Worm (Caenorhabditis elegans) whole organism, L3 larva: ENCODE measurements around the gene ethe-1.

ENCODE experiments used
- R02D3.7 ChIP-seq: fragments of 150-350 bp; optimal IDR thresholded peaks from 2 replicates; lab custom pipeline; 2014; ENCODE audit warnings: missing biosample characterization, missing genetic modification characterization
- ZK546.5 ChIP-seq: sonication (generic microtip); optimal IDR thresholded peaks from 2 replicates; lab custom pipeline; 2017; ENCODE audit warnings: missing biosample characterization, missing genetic modification characterization
- aly-2 ChIP-seq: fragments of 150-350 bp; optimal IDR thresholded peaks from 2 replicates; lab custom pipeline; 2014; ENCODE audit warnings: missing biosample characterization, missing genetic modification characterization
- ama-1 ChIP-seq: fragments of 150-350 bp; optimal IDR thresholded peaks from 2 replicates; lab custom pipeline; 2018
- ceh-16 ChIP-seq: sonication (generic microtip); optimal IDR thresholded peaks from 2 replicates; lab custom pipeline; 2017; ENCODE audit warnings: missing biosample characterization, missing genetic modification characterization
- ceh-28 ChIP-seq: fragments of 150-350 bp; optimal IDR thresholded peaks from 2 replicates; lab custom pipeline; 2014; ENCODE audit warnings: missing biosample characterization, missing genetic modification reagents, missing genetic modification characterization
- ceh-82 ChIP-seq: fragments of 150-350 bp; optimal IDR thresholded peaks from 2 replicates; lab custom pipeline; 2014; ENCODE audit warnings: missing biosample characterization, missing genetic modification characterization
- ceh-9 ChIP-seq: sonication (generic microtip); optimal IDR thresholded peaks from 2 replicates; lab custom pipeline; 2018; ENCODE audit warnings: missing biosample characterization, missing genetic modification characterization
- daf-12 ChIP-seq: fragments of 150-350 bp; optimal IDR thresholded peaks from 2 replicates; lab custom pipeline; 2014; ENCODE audit warnings: missing biosample characterization, missing genetic modification reagents, missing genetic modification characterization
- egl-27 ChIP-seq: sonication (generic microtip); optimal IDR thresholded peaks from 4 replicates; lab custom pipeline; 2017; ENCODE audit warnings: missing biosample characterization, missing genetic modification reagents, missing genetic modification characterization
- egl-5 ChIP-seq: fragments of 150-350 bp; optimal IDR thresholded peaks from 2 replicates; lab custom pipeline; 2017; ENCODE audit warnings: missing biosample characterization, missing genetic modification reagents, missing genetic modification characterization, inconsistent platforms
- elt-1 ChIP-seq: fragments of 150-350 bp; optimal IDR thresholded peaks from 2 replicates; lab custom pipeline; 2014; ENCODE audit warnings: missing biosample characterization, missing genetic modification characterization
- elt-2 ChIP-seq: sonication (generic microtip); optimal IDR thresholded peaks from 2 replicates; lab custom pipeline; 2016; ENCODE audit warnings: missing genetic modification reagents, mild to moderate bottlenecking, missing genetic modification characterization, missing compliant biosample characterization
- elt-3 ChIP-seq, 3 experiments: fragments of 150-350 bp in 1 of 3; sonication (generic microtip) in 2 of 3; optimal IDR thresholded peaks; 2 replicates in 2 of 3; 4 replicates in 1 of 3; lab custom pipeline; 2014 to 2017; ENCODE audit warnings: missing biosample characterization in 3 of 3, missing genetic modification characterization in 3 of 3
- fkh-2 ChIP-seq: fragments of 150-350 bp; optimal IDR thresholded peaks from 2 replicates; lab custom pipeline; 2014; ENCODE audit warnings: missing biosample characterization, missing genetic modification reagents, missing genetic modification characterization
- fos-1 ChIP-seq: fragments of 150-350 bp; optimal IDR thresholded peaks from 2 replicates; lab custom pipeline; 2014; ENCODE audit warnings: missing biosample characterization, missing genetic modification characterization
- hmg-11 ChIP-seq: sonication (generic microtip); optimal IDR thresholded peaks from 2 replicates; lab custom pipeline; 2016; ENCODE audit warnings: missing genetic modification characterization, missing compliant biosample characterization
- jun-1 ChIP-seq: fragments of 150-350 bp; optimal IDR thresholded peaks from 2 replicates; lab custom pipeline; 2014; ENCODE audit warnings: missing biosample characterization, missing genetic modification reagents, missing genetic modification characterization
- lin-39 ChIP-seq: fragments of 150-350 bp; optimal IDR thresholded peaks from 2 replicates; lab custom pipeline; 2018; ENCODE audit warnings: missing biosample characterization, missing genetic modification reagents, missing genetic modification characterization
- lsy-12 ChIP-seq: sonication (generic microtip); optimal IDR thresholded peaks from 2 replicates; lab custom pipeline; 2016; ENCODE audit warnings: mild to moderate bottlenecking, missing genetic modification characterization, missing compliant biosample characterization
- mdl-1 ChIP-seq: fragments of 150-350 bp; optimal IDR thresholded peaks from 2 replicates; lab custom pipeline; 2014; ENCODE audit warnings: missing biosample characterization, missing genetic modification characterization
- nhr-12 ChIP-seq: fragments of 150-350 bp; optimal IDR thresholded peaks from 2 replicates; lab custom pipeline; 2014; ENCODE audit warnings: missing biosample characterization, missing genetic modification characterization
- nhr-23 ChIP-seq: fragments of 150-350 bp; optimal IDR thresholded peaks from 2 replicates; lab custom pipeline; 2014; ENCODE audit warnings: missing biosample characterization, missing genetic modification reagents, missing genetic modification characterization
- nhr-237 ChIP-seq: fragments of 150-350 bp; optimal IDR thresholded peaks from 2 replicates; lab custom pipeline; 2014; ENCODE audit warnings: missing biosample characterization, missing genetic modification characterization
- nhr-25 ChIP-seq: sonication (generic microtip); optimal IDR thresholded peaks from 2 replicates; lab custom pipeline; 2017; ENCODE audit warnings: missing biosample characterization, missing genetic modification characterization
- nhr-28 ChIP-seq: fragments of 150-350 bp; optimal IDR thresholded peaks from 2 replicates; lab custom pipeline; 2014; ENCODE audit warnings: missing biosample characterization, missing genetic modification characterization
- nhr-43 ChIP-seq: sonication (generic microtip); optimal IDR thresholded peaks from 2 replicates; lab custom pipeline; 2016; ENCODE audit warnings: mild to moderate bottlenecking, missing genetic modification characterization, missing compliant biosample characterization; ENCODE audit not compliant: poor library complexity, severe bottlenecking
- nhr-67 ChIP-seq: fragments of 150-350 bp; optimal IDR thresholded peaks from 2 replicates; lab custom pipeline; 2014; ENCODE audit warnings: missing biosample characterization, missing genetic modification characterization
- nhr-76 ChIP-seq: fragments of 150-350 bp; sonication (generic microtip); optimal IDR thresholded peaks from 5 replicates; lab custom pipeline; 2014; ENCODE audit warnings: missing biosample characterization, missing genetic modification characterization
- nhr-77 ChIP-seq: fragments of 150-350 bp; optimal IDR thresholded peaks from 2 replicates; lab custom pipeline; 2014; ENCODE audit warnings: missing biosample characterization, missing genetic modification characterization
- pha-4 ChIP-seq: fragments of 150-350 bp; optimal IDR thresholded peaks from 2 replicates; lab custom pipeline; 2014; ENCODE audit warnings: missing biosample characterization, missing genetic modification reagents, missing genetic modification characterization
- pqm-1 ChIP-seq: fragments of 150-350 bp; optimal IDR thresholded peaks from 2 replicates; lab custom pipeline; 2017; ENCODE audit warnings: missing biosample characterization, missing genetic modification characterization, inconsistent platforms
- sea-2 ChIP-seq: fragments of 150-350 bp; sonication (generic microtip); optimal IDR thresholded peaks from 4 replicates; lab custom pipeline; 2014; ENCODE audit warnings: missing biosample characterization, missing genetic modification reagents, missing genetic modification characterization
- skn-1 ChIP-seq: fragments of 150-350 bp; optimal IDR thresholded peaks from 2 replicates; lab custom pipeline; 2014; ENCODE audit warnings: missing biosample characterization, missing genetic modification characterization
- snpc-4 ChIP-seq: fragments of 150-350 bp; optimal IDR thresholded peaks from 2 replicates; lab custom pipeline; 2014; ENCODE audit warnings: missing biosample characterization, missing genetic modification characterization
- tbx-2 ChIP-seq: sonication (generic microtip); optimal IDR thresholded peaks from 2 replicates; lab custom pipeline; 2016; ENCODE audit warnings: mild to moderate bottlenecking, missing genetic modification characterization, missing compliant biosample characterization
- unc-39 ChIP-seq: sonication (generic microtip); optimal IDR thresholded peaks from 4 replicates; lab custom pipeline; 2017; ENCODE audit warnings: missing biosample characterization, missing genetic modification characterization
- unc-62 ChIP-seq: fragments of 150-350 bp; sonication (generic microtip); optimal IDR thresholded peaks from 4 replicates; lab custom pipeline; 2014; ENCODE audit warnings: missing biosample characterization, missing genetic modification reagents, missing genetic modification characterization
- zag-1 ChIP-seq: fragments of 150-350 bp; optimal IDR thresholded peaks from 2 replicates; lab custom pipeline; 2014; ENCODE audit warnings: missing biosample characterization, missing genetic modification characterization
- ztf-4 ChIP-seq: fragments of 150-350 bp; optimal IDR thresholded peaks from 2 replicates; lab custom pipeline; 2014; ENCODE audit warnings: missing biosample characterization, missing genetic modification characterization

The ethe-1 gene

ce11 chrIV:9533071-9533470, 24.5 kb upstream of the ethe-1 start, which contains the start of gene F56H11.2:
F56H11.2 (minus strand) TSS chrIV:9533171.
- TF ChIP-seq elt-2 = peak; percentile 14
- TF ChIP-seq R02D3.7 (tag; lab: Kevin White, UChicago) = no peak

- no peak for TF ChIP-seq mdl-1 (tag; lab: Kevin White, UChicago)
- no peak for TF ChIP-seq egl-5 (tag; lab: Kevin White, UChicago)
- TF ChIP-seq fkh-2 = no peak
- TF ChIP-seq nhr-76 (tag; lab: Kevin White, UChicago) = no peak
- TF ChIP-seq egl-27 (tag; lab: Kevin White, UChicago) = no peak
- TF ChIP-seq nhr-43 (tag; lab: Kevin White, UChicago) = peak; percentile 7
- TF ChIP-seq nhr-237 (tag; lab: Kevin White, UChicago) = no peak
- no peak for TF ChIP-seq nhr-77 (tag; lab: Kevin White, UChicago)
- no peak for TF ChIP-seq elt-2
- TF ChIP-seq nhr-25 (tag; lab: Kevin White, UChicago) = peak; percentile 39
- TF ChIP-seq ama-1 (lab: Kevin White, UChicago) = peak; percentile 45
- TF ChIP-seq ceh-28 (tag; lab: Kevin White, UChicago) = no peak
- no peak for TF ChIP-seq nhr-12 (tag; lab: Kevin White, UChicago)
- TF ChIP-seq elt-3 (tag; optimal IDR thresholded peaks at IDR 0.05; lab: Kevin White, UChicago) = no peak
- TF ChIP-seq snpc-4 (tag; lab: Kevin White, UChicago) = no peak
- no peak for TF ChIP-seq ceh-16 (tag; lab: Kevin White, UChicago)
- TF ChIP-seq aly-2 (tag; lab: Kevin White, UChicago) = no peak
- TF ChIP-seq elt-1 (tag; lab: Kevin White, UChicago) = no peak
- no peak for TF ChIP-seq hmg-11
- TF ChIP-seq lsy-12 (tag; lab: Kevin White, UChicago) = peak; percentile 44
- no peak for TF ChIP-seq ztf-4
- peak; percentile 8 for TF ChIP-seq nhr-23 (tag; lab: Kevin White, UChicago)
- no peak for TF ChIP-seq jun-1 (tag; lab: Kevin White, UChicago)
- no peak for TF ChIP-seq ceh-9 (tag; lab: Kevin White, UChicago)
- no peak for TF ChIP-seq nhr-28 (tag; lab: Kevin White, UChicago)
- TF ChIP-seq daf-12 (tag; lab: Kevin White, UChicago) = no peak
- TF ChIP-seq tbx-2 (tag; lab: Kevin White, UChicago) = no peak
- no peak for TF ChIP-seq ceh-82 (tag; lab: Kevin White, UChicago)
- no peak for TF ChIP-seq unc-39 (tag; lab: Kevin White, UChicago)
- no peak for TF ChIP-seq pha-4
- no peak for TF ChIP-seq unc-62 (GFP tag; lab: Kevin White, UChicago)
- TF ChIP-seq sea-2 (GFP tag; lab: Kevin White, UChicago) = no peak
Measured at ce11 chrIV:9530768-9531167, 22.2 kb upstream of the ethe-1 start.

DNA sequence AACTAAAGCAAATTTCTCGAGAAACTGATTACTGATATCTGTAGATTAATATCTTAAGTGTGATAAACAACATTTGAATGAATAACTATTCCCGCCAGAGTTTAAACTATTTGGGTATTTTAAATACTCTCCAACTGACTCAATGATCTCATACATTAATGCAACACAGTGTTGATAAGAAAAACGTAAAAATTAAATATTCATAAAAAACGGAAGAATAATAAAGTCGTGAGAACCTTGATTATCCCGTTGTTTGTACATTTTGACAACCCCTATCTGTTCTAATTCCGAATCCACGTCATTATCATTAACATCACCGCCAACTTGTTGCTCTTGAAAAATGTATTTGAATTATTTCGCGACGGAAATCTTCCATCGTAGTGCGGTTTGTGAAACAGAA, 21.1 kb upstream of the ethe-1 start, which contains the start of gene elo-7:
Gene elo-7, plus strand, starts transcription at position 301 of the 400 bp plus-strand sequence.
- TF ChIP-seq fos-1 (tag; lab: Kevin White, UChicago) (no peak), nhr-67 (tag; lab: Kevin White, UChicago) (no peak), ama-1 (lab: Kevin White, UChicago) (no peak), pha-4 (no peak), egl-5 (tag; lab: Kevin White, UChicago) (no peak), ceh-16 (tag; lab: Kevin White, UChicago) (no peak), nhr-12 (tag; lab: Kevin White, UChicago) (no peak), ceh-9 (tag; lab: Kevin White, UChicago) (no peak)

DNA sequence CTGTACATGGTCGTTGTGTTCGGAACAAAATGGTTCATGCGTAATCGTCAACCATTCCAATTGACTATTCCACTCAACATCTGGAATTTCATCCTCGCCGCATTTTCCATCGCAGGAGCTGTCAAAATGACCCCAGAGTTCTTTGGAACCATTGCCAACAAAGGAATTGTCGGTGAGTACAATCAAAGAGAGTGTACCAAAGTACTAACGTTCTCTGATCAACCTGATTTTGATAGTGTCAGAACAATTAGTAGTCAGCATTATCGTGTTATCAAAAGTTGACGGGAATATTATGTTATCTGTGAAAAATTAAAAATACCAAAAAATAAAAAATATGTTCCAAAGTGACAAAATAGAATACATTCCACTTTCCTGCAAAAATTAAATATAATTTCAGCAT, 18.4 kb upstream of the ethe-1 start:
- TF ChIP-seq ZK546.5 (tag; lab: Kevin White, UChicago) (no peak), hmg-11 (no peak), pqm-1 (tag; lab: Kevin White, UChicago) (peak; percentile 88), pha-4 (peak; percentile 48), nhr-43 (tag; lab: Kevin White, UChicago) (no peak), lsy-12 (tag; lab: Kevin White, UChicago) (no peak), ceh-9 (tag; lab: Kevin White, UChicago) (no peak), aly-2 (tag; lab: Kevin White, UChicago) (no peak), zag-1 (tag; lab: Kevin White, UChicago) (no peak), skn-1 (peak; percentile 7), nhr-25 (tag; lab: Kevin White, UChicago) (no peak), lin-39 (tag; lab: Kevin White, UChicago) (no peak), snpc-4 (tag; lab: Kevin White, UChicago) (no peak), ceh-28 (tag; lab: Kevin White, UChicago) (no peak), egl-5 (tag; lab: Kevin White, UChicago) (no peak), elt-2 (peak; percentile 85)
